Fruit fly (Drosophila melanogaster): ENCODE measurements around the gene CG7857.

Gene CG7857

dm6 chr3L:15493886-15494598 lies 10.7 kb downstream of the CG7857 start:
- TF ChIP-seq CG34367 (tag; optimal IDR thresholded peaks at IDR 0.05) (no peak), CG4496 (GFP tag; IDR thresholded peaks at IDR 0.05) (no peak), Ets98B (GFP tag; IDR thresholded peaks at IDR 0.05) (no peak), CG17806 (tag; optimal IDR thresholded peaks at IDR 0.05) (no peak), CG32121 (GFP tag; IDR thresholded peaks at IDR 0.05) (no peak), Pif1A (GFP tag; optimal IDR thresholded peaks at IDR 0.05) (no peak), Snoo (tag; optimal IDR thresholded peaks at IDR 0.05) (no peak), CG12605 (GFP tag; IDR thresholded peaks at IDR 0.05) (no peak), D1 (tag; optimal IDR thresholded peaks at IDR 0.05) (no peak), CG13204 (GFP tag; optimal IDR thresholded peaks at IDR 0.05) (no peak), EcR (GFP tag; optimal IDR thresholded peaks at IDR 0.05) (no peak), Pif1B (GFP tag; optimal IDR thresholded peaks at IDR 0.05) (no peak), CG8159 (tag; optimal IDR thresholded peaks at IDR 0.05) (no peak), CG15710 (tag; optimal IDR thresholded peaks at IDR 0.05) (no peak), gl (tag; optimal IDR thresholded peaks at IDR 0.05) (no peak), rn (GFP tag; IDR thresholded peaks at IDR 0.05) (no peak), CG8301 (tag; optimal IDR thresholded peaks at IDR 0.05) (no peak), CG9948 (tag; optimal IDR thresholded peaks at IDR 0.05) (no peak), CG14655 (GFP tag; optimal IDR thresholded peaks at IDR 0.05) (no peak)

dm6 chr3L:15485302-15485701 lies 19.4 kb downstream of the CG7857 start, which contains the start of gene Ran-like:
Ran-like (minus strand) TSS chr3L:15485402.
- no peak for TF ChIP-seq CG10348 (GFP tag; IDR thresholded peaks at IDR 0.05)
- no peak for TF ChIP-seq CG12605 (GFP tag; IDR thresholded peaks at IDR 0.05)
- TF ChIP-seq CG8301 (tag; optimal IDR thresholded peaks at IDR 0.05) = no peak
- no peak for TF ChIP-seq CG4496 (GFP tag; IDR thresholded peaks at IDR 0.05)
- TF ChIP-seq EcR (GFP tag; optimal IDR thresholded peaks at IDR 0.05) = no peak
- no peak for TF ChIP-seq CG13204 (GFP tag; optimal IDR thresholded peaks at IDR 0.05)
- TF ChIP-seq CG17806 (tag; optimal IDR thresholded peaks at IDR 0.05) = no peak
- TF ChIP-seq CG32121 (GFP tag; IDR thresholded peaks at IDR 0.05) = no peak
- TF ChIP-seq gl (tag; optimal IDR thresholded peaks at IDR 0.05) = no peak
- TF ChIP-seq CG34367 (tag; optimal IDR thresholded peaks at IDR 0.05) = no peak
- no peak for TF ChIP-seq CG8159 (tag; optimal IDR thresholded peaks at IDR 0.05)
- no peak for TF ChIP-seq CG9948 (tag; optimal IDR thresholded peaks at IDR 0.05)
- no peak for TF ChIP-seq fd96Ca (GFP tag; IDR thresholded peaks at IDR 0.05)
- no peak for TF ChIP-seq Pif1A (GFP tag; optimal IDR thresholded peaks at IDR 0.05)
- no peak for TF ChIP-seq Ets98B (GFP tag; IDR thresholded peaks at IDR 0.05)
- no peak for TF ChIP-seq CG14655 (GFP tag; optimal IDR thresholded peaks at IDR 0.05)
- TF ChIP-seq Pif1B (GFP tag; optimal IDR thresholded peaks at IDR 0.05) = no peak
- no peak for TF ChIP-seq D1 (tag; optimal IDR thresholded peaks at IDR 0.05)

- TF ChIP-seq CG12605 (GFP tag; IDR thresholded peaks at IDR 0.05) (no peak), CG8159 (tag; optimal IDR thresholded peaks at IDR 0.05) (no peak), CG32121 (GFP tag; IDR thresholded peaks at IDR 0.05) (no peak), D1 (tag; optimal IDR thresholded peaks at IDR 0.05) (no peak), Pif1B (GFP tag; optimal IDR thresholded peaks at IDR 0.05) (no peak)
Observed at dm6 chr3L:15474010-15474409, 30.7 kb downstream of the CG7857 start, which contains the start of gene cocoon. cocoon (minus strand) TSS chr3L:15474110.
